Worm (Caenorhabditis elegans): ENCODE data around the gene trx-3.

Gene trx-3

DNA sequence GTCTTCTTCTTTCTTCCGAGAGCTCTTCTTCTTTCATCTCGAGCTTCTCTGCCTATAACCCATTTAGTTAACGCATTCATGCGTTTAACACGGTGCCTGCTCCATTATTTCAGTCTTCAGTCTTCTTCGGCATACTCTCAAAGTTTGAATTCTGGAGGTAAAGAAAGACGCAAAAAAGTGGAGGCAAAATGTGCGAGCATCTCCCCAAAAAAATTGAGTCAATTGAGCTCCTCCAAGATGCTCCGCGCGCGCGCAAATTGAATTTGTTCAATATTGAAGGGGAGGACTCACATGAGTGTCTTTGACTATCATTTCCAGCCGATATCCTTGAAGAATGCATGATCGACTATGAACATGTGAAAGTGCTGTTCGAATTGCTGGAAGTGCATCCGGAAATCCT is 18.2 kb downstream of the trx-3 start:
- no peak for TF ChIP-seq unc-62 (GFP tag; optimal IDR thresholded peaks at IDR 0.05)

DNA sequence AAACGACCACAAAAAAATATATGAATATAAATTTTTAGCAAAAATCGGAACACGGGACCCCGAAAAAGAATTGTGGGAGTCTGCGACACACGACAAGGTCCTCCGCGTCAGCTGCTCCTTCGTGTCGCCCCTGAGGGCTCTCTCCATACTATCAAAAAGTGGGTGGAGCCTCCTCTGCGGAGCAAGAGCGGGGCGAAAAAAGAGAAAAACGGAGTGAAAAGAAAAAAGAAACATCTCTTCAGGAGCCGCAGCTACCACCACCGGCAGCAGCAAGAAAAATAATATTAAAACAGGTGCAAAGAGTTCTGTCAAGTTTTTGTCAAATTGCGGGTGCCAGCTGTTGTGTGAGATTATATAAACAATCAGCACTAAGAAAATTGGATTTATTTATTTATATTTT is 19.8 kb downstream of the trx-3 start, which contains the start of gene gbb-2:
TSS of gene gbb-2 (minus strand) at position 112 of the 400 bp plus-strand sequence.
- TF ChIP-seq unc-62 (GFP tag; optimal IDR thresholded peaks at IDR 0.05), result no peak

DNA sequence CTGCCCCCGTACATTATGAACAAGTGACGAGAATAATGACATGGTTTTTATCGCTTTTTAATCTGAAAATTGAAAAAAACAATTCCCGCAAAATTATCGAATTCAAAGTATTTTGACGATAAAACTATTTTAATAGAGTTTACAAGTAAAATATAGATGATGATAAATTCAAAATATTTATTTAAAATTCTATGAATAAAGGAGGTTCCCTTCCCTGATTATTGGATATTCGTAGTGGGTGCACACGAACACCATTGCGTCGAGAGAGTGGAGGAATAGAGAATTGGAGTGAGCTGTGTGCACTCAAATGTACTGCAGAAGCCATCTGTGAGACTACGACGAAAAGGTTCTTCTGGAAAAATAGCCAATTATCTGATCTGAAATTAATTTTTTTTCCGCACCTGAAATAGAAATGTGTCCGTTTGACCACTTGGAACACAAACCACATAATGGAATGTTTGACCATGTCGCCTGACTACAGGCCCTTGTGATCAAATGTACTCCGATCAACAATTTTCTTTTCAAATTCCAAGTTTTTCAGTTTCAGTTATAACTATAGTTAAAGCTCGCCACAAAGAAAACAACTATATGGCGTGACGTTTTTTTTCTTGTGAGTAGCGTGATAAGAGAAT is 24.5 kb downstream of the trx-3 start, which contains the start of the genes rfth-1 and ZK180.8:
TSS of gene rfth-1 (minus strand) at position 51 of the 632 bp plus-strand sequence.
TSS of gene ZK180.8 (minus strand) at position 466 of the 632 bp plus-strand sequence.
- no peak for TF ChIP-seq unc-62 (GFP tag; optimal IDR thresholded peaks at IDR 0.05)

DNA sequence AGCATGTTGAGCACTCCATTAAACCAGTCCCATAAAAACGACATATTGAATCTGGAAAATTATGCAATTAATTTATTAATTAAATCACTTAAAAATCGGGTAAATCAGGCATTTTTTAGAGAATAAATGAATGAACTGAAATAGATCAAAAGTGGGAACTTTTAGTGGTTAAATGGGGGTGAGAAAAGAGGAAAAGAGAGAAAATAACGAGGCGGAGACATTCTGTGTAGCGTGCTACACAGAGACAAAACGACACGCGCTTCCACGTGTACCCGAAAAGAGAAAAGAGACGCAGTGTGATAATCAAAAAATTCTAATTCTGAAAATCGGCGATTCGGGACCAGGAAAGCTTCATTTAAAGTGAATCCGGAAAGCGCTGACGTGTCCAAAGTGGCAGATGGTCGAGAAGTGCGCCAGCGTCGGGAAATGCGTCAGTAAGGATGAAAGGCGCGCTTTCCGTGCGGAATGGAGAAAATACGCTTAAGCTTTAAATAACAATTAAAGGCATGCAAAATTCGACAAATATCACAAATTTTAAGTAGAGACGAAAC is 26.5 kb downstream of the trx-3 start, which contains the start of gene sar-1:
TSS of gene sar-1 (minus strand) at position 51 of the 551 bp plus-strand sequence.
- TF ChIP-seq unc-62 (GFP tag; optimal IDR thresholded peaks at IDR 0.05), result no peak

DNA sequence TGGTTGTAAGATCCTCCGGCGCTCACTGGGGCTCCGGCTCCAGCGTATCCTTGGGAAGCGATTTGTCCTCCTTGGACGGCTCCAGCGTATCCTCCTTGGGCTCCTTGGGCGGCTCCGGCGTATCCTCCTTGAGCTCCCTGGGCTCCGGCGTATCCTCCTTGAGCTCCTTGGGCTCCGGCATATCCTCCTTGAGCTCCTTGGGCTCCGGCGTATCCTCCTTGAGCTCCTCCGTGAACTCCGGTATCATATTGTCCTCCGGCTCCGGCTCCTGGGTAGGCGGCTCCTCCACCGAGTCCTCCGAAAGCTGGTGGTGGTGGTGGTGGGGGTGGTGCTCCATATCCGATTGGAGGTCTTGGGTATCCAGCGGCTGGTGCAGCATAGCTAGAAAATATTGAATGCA is 29.6 kb downstream of the trx-3 start:
- TF ChIP-seq unc-62 (GFP tag; optimal IDR thresholded peaks at IDR 0.05), result no peak

DNA sequence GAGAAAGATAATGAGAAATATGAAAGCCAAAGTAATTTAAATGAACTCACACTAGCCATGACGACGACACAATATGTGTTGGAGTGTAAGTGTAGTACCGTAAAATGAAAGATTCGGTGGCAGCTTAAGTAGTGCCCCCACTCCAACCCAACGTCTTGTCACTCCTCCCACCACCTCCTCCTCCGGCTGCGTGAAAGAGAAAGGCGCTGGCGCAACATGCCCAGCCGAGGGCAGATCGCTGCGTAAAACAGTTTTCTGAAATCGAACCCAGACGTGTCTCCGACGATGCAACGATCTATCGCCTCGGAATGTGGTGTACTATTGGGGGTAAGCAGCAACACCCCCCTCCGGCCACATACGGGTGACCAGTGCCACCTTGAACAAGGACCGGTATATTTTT is 30.2 kb downstream of the trx-3 start, which contains the start of gene ZK180.5:
TSS of gene ZK180.5 (minus strand) at position 101 of the 400 bp plus-strand sequence.
- TF ChIP-seq unc-62 (GFP tag; optimal IDR thresholded peaks at IDR 0.05), result no peak

DNA sequence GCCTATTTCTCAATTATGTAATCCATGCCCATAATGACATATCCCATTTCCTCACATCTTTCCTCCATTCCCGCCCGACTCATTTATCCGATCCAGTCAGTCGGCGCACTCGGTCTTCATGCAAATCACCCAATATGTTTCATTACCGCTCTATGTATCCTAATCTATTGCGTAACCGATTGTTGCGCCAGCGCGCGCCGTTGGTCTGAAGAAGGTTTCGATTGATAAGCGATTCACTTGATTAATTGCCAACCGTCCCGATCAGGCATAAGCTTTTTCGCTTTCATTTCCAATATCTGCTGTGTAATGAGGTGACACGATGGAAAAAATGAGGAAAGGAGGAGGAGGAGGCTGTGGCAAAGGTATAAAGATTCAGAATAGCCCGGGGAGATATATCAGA is 31.3 kb downstream of the trx-3 start:
- TF ChIP-seq unc-62 (GFP tag; optimal IDR thresholded peaks at IDR 0.05), result no peak

DNA sequence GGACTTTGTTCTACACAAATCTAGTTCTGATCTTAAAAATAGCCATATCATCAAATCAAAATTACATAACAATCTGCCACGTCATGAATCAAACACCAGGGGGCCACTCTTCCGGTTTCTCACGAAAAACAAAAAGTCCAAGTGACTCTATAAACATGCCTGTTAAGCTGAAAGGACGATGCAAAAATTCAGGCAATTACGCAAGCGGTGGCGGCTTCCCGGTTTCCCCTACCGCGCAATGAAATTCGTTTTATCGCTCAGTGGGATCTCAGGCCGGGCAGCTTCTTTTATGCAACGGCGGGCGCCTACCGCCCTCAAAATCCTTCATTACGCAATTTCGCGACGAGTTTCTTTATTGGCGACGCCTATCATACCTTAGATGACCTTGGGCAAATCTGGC is 32.9 kb downstream of the trx-3 start:
- TF ChIP-seq unc-62 (GFP tag; optimal IDR thresholded peaks at IDR 0.05), result no peak

DNA sequence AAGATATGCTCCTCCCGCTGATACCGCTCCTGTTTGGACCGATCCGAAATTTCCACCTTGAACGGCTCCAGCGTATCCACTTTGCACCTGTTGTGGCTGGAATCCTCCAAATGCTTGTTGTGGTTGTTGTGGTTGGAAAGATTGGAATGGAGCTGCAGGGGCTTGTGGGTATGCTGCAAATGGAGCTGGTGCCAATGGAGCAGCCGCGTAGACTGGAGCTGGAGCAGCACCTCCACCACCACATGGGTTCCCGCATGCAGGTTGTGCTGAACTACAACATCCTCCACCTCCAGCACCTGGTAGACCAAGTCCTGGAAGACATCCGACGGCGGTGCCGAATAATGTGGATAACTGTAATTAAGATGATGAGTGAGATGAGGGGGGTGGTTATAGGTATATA is 36.6 kb downstream of the trx-3 start:
- no peak for TF ChIP-seq unc-62 (GFP tag; optimal IDR thresholded peaks at IDR 0.05)

DNA sequence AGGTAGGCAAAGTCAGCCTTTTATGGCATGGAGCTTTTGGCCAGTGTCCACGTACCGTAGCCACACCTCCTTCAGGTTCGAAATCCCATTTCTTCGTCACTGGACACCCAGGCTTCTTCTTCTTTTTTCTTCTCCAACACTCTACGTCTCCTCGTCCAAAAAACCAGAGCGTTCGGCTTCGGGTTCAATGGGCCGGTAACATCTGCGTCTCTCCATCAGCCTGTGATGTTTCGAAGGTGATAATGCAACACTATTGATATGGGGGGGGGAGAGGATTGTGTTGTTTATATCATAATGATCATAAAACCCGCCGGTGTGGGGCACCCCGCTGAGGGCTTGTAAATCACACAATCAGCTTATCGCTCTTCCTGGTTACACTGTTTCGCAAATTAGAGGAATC is 38.1 kb downstream of the trx-3 start, which contains the start of gene ZK180.6:
TSS of gene ZK180.6 (minus strand) at position 101 of the 400 bp plus-strand sequence.
- TF ChIP-seq unc-62 (GFP tag; optimal IDR thresholded peaks at IDR 0.05), result no peak

DNA sequence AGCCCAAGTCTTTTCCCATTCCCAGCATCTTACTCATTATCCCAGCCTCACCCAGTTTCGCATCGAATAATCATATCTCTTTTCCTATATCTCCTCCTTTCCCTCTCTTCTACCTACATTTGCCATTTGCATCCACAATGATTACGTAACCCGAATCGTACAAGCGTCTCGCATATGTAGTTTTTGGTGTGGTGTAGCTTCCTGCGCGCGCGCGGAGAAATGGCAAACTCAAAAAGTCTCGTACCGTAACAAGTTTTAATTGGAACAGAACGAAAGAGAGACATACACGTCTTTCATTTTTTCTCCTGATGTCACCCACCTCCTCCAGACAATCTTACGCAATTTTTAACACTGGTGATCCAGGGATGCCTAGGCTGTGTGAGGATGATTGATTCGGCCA is 39.2 kb downstream of the trx-3 start:
- TF ChIP-seq unc-62 (GFP tag; optimal IDR thresholded peaks at IDR 0.05), result no peak

DNA sequence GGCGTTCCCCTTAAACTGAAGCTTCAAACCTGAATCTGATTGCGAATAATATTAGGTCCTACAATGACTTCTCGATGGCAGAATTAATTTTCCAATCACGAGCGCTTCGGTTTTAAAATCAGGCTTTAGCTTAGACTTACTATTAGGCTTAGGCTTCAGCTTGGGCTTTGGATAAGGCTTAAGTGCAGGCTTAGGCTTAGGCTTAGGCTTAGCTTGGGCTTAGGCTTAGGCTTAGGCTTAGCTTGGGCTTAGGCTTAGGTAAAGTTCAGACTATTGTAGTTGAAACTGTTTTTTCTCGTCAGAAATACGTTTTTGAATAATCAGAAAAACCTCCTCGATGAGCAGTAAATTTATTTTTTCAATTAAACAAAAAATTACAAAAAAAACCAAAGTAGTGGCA is 39.9 kb downstream of the trx-3 start:
- TF ChIP-seq unc-62 (GFP tag; optimal IDR thresholded peaks at IDR 0.05), result no peak

DNA sequence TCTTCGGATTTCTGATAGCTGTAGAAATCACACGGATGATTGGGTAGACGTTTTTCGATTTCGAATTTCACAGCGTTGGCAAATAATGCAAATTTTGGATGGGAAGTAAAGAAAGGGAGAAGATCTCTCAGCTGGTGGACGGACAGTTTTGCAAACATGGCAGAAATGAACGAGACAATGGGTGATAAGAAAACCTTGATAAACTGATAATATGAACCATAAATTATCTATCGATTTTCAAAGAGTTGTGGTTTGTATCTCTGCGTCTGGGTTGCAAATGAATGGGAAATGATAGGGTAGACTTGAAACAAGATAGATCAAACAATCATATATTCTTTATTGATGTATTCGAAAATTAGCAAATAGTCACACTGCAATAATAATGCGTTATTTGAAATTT is 43.3 kb downstream of the trx-3 start, which contains the start of gene ZK185.3:
TSS of gene ZK185.3 (minus strand) at position 263 of the 400 bp plus-strand sequence.
- no peak for TF ChIP-seq unc-62 (GFP tag; optimal IDR thresholded peaks at IDR 0.05)

DNA sequence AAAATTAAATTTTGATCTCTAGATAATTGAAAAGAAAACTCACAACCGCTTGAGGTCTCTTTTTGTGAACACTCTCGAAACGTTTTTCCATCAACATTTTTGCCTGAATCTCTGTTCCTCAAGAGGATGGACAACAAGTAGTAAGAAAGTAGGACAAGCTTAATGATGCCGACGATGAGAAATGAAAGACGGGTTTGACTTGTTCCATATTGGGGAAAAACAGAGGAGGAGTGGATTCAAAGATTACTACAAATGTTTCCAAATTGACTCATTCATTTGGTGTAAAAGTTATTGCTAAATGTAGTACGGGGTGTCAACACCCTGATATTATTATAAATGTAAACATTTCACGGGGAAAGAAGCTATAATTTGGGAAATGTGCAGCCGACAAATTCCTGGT is 46.2 kb downstream of the trx-3 start, which contains the start of gene ZK185.4:
TSS of gene ZK185.4 (minus strand) at position 101 of the 400 bp plus-strand sequence.
- TF ChIP-seq unc-62 (GFP tag; optimal IDR thresholded peaks at IDR 0.05), result no peak

DNA sequence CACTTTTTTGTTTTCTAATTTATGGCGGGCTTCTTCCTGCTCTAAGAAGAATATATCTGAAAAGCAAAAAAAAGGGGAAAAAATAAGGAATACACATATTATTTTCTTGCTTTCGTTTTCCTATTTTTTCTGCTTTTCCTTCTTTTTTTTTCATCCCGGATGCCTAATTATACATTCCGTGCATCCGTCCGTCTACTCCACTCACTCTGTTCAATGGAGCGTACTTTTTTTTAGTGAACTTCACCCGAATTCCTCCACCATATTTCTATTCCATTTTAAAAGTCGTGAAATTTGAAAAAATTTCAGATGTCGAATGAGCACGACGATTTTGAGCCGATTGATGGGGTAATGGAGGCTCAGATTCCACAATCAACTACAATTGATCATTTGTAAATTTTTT is 49.4 kb downstream of the trx-3 start, which contains the start of gene ZK185.2:
TSS of gene ZK185.2 (plus strand) at position 301 of the 400 bp plus-strand sequence.
- no peak for TF ChIP-seq unc-62 (GFP tag; optimal IDR thresholded peaks at IDR 0.05)

All from whole organism, dauer.